Fruit fly (Drosophila melanogaster) whole organism, embryonic: ENCODE data around the gene CG7320.

ENCODE experiments used
- Ada2b ChIP-seq: fragments of 200-800 bp; sonication (Bioruptor generic); IDR thresholded peaks from 2 replicates; pipeline ENCODE4 v1.3.6; 2022; ENCODE audit warnings: missing biosample characterization, missing genetic modification characterization
- CG10959 ChIP-seq: fragments of 200-800 bp; sonication (Bioruptor generic); IDR thresholded peaks from 2 replicates; pipeline ENCODE4 v1.3.6; 2022; ENCODE audit warnings: missing biosample characterization, missing genetic modification characterization
- CG12299 ChIP-seq: fragments of 200-800 bp; sonication (Bioruptor generic); optimal IDR thresholded peaks from 2 replicates; lab custom pipeline; 2018; ENCODE audit warnings: missing biosample characterization, mild to moderate bottlenecking, missing genetic modification characterization
- CG14965 ChIP-seq: fragments of 200-800 bp; sonication (Bioruptor generic); optimal IDR thresholded peaks from 2 replicates; lab custom pipeline; 2016; ENCODE audit warnings: missing biosample characterization, missing genetic modification characterization, borderline replicate concordance
- CG15073 ChIP-seq: fragments of 200-800 bp; sonication (Bioruptor generic); optimal IDR thresholded peaks from 2 replicates; lab custom pipeline; 2016; ENCODE audit warnings: missing biosample characterization, missing genetic modification characterization
- CG1647 ChIP-seq: fragments of 200-800 bp; sonication (Bioruptor generic); optimal IDR thresholded peaks from 3 replicates; lab custom pipeline; 2016; ENCODE audit warnings: missing biosample characterization, missing genetic modification characterization
- CG16779 ChIP-seq: fragments of 200-800 bp; sonication (Bioruptor generic); IDR thresholded peaks from 2 replicates; pipeline ENCODE4 v1.3.6; 2022; ENCODE audit warnings: missing biosample characterization, missing genetic modification characterization
- CG16863 ChIP-seq: fragments of 200-800 bp; sonication (Bioruptor generic); optimal IDR thresholded peaks from 3 replicates; lab custom pipeline; 2016; ENCODE audit warnings: missing biosample characterization, missing genetic modification characterization
- CG17359 ChIP-seq: fragments of 200-800 bp; sonication (Bioruptor generic); optimal IDR thresholded peaks from 3 replicates; lab custom pipeline; 2018; ENCODE audit warnings: missing biosample characterization, mild to moderate bottlenecking, missing genetic modification characterization, moderate library complexity
- CG17912 ChIP-seq: fragments of 200-800 bp; sonication (Bioruptor generic); optimal IDR thresholded peaks from 2 replicates; lab custom pipeline; 2018; ENCODE audit warnings: missing biosample characterization, mild to moderate bottlenecking, missing genetic modification characterization
- CG1792 ChIP-seq: fragments of 200-800 bp; sonication (Bioruptor generic); optimal IDR thresholded peaks from 2 replicates; lab custom pipeline; 2016; ENCODE audit warnings: missing biosample characterization, missing genetic modification characterization
- CG18619 ChIP-seq: fragments of 200-800 bp; sonication (Bioruptor generic); optimal IDR thresholded peaks from 3 replicates; lab custom pipeline; 2017; ENCODE audit warnings: missing biosample characterization, mild to moderate bottlenecking, missing genetic modification characterization
- CG2116 ChIP-seq: fragments of 200-800 bp; sonication (Bioruptor generic); optimal IDR thresholded peaks from 3 replicates; lab custom pipeline; 2018; ENCODE audit warnings: missing biosample characterization, mild to moderate bottlenecking, missing genetic modification characterization
- CG3838 ChIP-seq: fragments of 200-800 bp; sonication (Bioruptor generic); optimal IDR thresholded peaks from 3 replicates; lab custom pipeline; 2016; ENCODE audit warnings: missing biosample characterization, missing genetic modification characterization
- CG42726 ChIP-seq: fragments of 200-800 bp; sonication (Bioruptor generic); IDR thresholded peaks from 2 replicates; pipeline ENCODE4 v1.3.6; 2022; ENCODE audit warnings: missing biosample characterization, missing genetic modification characterization; ENCODE audit not compliant: partially characterized antibody
- CG8924 ChIP-seq: fragments of 200-800 bp; optimal IDR thresholded peaks from 3 replicates; lab custom pipeline; 2019; ENCODE audit warnings: missing biosample characterization, mild to moderate bottlenecking, missing genetic modification characterization, moderate library complexity
- CkIIα-i1 ChIP-seq: fragments of 200-800 bp; sonication (Bioruptor generic); IDR thresholded peaks from 2 replicates; pipeline ENCODE4 v1.3.6; 2022; ENCODE audit warnings: missing biosample characterization, missing genetic modification characterization
- CoRest ChIP-seq: fragments of 200-800 bp; sonication (Bioruptor generic); optimal IDR thresholded peaks from 3 replicates; lab custom pipeline; 2018; ENCODE audit warnings: missing biosample characterization, mild to moderate bottlenecking, missing genetic modification characterization, moderate library complexity
- Dad ChIP-seq: fragments of 200-800 bp; sonication (Bioruptor generic); optimal IDR thresholded peaks from 3 replicates; lab custom pipeline; 2016; ENCODE audit warnings: missing biosample characterization, missing genetic modification characterization
- Dip2 ChIP-seq: fragments of 200-800 bp; sonication (Bioruptor generic); IDR thresholded peaks from 2 replicates; pipeline ENCODE4 v1.3.6; 2022; ENCODE audit warnings: missing biosample characterization, missing genetic modification characterization
- Dll ChIP-seq: fragments of 200-800 bp; sonication (Bioruptor generic); IDR thresholded peaks from 4 replicates; pipeline ENCODE4 v1.3.6; 2022; ENCODE audit warnings: missing biosample characterization, missing genetic modification characterization; ENCODE audit not compliant: partially characterized antibody
- Dref ChIP-seq: fragments of 200-800 bp; sonication (Bioruptor generic); IDR thresholded peaks from 2 replicates; pipeline ENCODE4 v1.3.6; 2022; ENCODE audit warnings: missing biosample characterization, missing genetic modification characterization
- Elba2 ChIP-seq: fragments of 200-800 bp; sonication (Bioruptor generic); optimal IDR thresholded peaks from 3 replicates; lab custom pipeline; 2016; ENCODE audit warnings: missing biosample characterization, missing genetic modification characterization
- Ets65A ChIP-seq: fragments of 200-800 bp; sonication (Bioruptor generic); peaks from one replicate; lab custom pipeline; 2016; ENCODE audit warnings: missing biosample characterization, missing genetic modification characterization
- Hand ChIP-seq: fragments of 200-800 bp; sonication (Bioruptor generic); optimal IDR thresholded peaks from 2 replicates; lab custom pipeline; 2017; ENCODE audit warnings: mild to moderate bottlenecking, missing biosample characterization, missing genetic modification reagents, missing genetic modification characterization
- Hey ChIP-seq: fragments of 200-800 bp; sonication (Bioruptor generic); optimal IDR thresholded peaks from 3 replicates; lab custom pipeline; 2018; ENCODE audit warnings: missing biosample characterization, mild to moderate bottlenecking, missing genetic modification characterization
- Hmx ChIP-seq: fragments of 200-800 bp; sonication (Bioruptor generic); optimal IDR thresholded peaks from 2 replicates; lab custom pipeline; 2016; ENCODE audit warnings: missing biosample characterization, missing genetic modification characterization
- Hr39 ChIP-seq: fragments of >200 bp; optimal IDR thresholded peaks from 2 replicates; lab custom pipeline; 2017
- Hr78 ChIP-seq, 2 experiments: fragments of 200-800 bp in 1 of 2; fragments of >200 bp in 1 of 2; sonication (Bioruptor generic) in 1 of 2; optimal IDR thresholded peaks; 2 replicates each; lab custom pipeline; 2017 to 2019; ENCODE audit warnings: missing biosample characterization in 2 of 2, missing genetic modification characterization in 2 of 2, mild to moderate bottlenecking in 1 of 2, moderate library complexity in 1 of 2
- Jarid2 ChIP-seq: fragments of 200-800 bp; sonication (Bioruptor generic); optimal IDR thresholded peaks from 3 replicates; lab custom pipeline; 2017; ENCODE audit warnings: mild to moderate bottlenecking, missing biosample characterization, missing genetic modification reagents, missing genetic modification characterization
- Rx ChIP-seq: fragments of 200-800 bp; sonication (Bioruptor generic); IDR thresholded peaks from 2 replicates; pipeline ENCODE4 v1.3.6; 2022; ENCODE audit warnings: missing biosample characterization, missing genetic modification characterization
- ab ChIP-seq: fragments of 200-800 bp; sonication (Bioruptor generic); optimal IDR thresholded peaks from 2 replicates; lab custom pipeline; 2016; ENCODE audit warnings: missing biosample characterization, missing genetic modification characterization
- bab2 ChIP-seq: fragments of 200-800 bp; sonication (Bioruptor generic); optimal IDR thresholded peaks from 2 replicates; lab custom pipeline; 2016; ENCODE audit warnings: missing biosample characterization, missing genetic modification characterization
- bowl ChIP-seq: fragments of 200-800 bp; sonication (Bioruptor generic); IDR thresholded peaks from 2 replicates; pipeline ENCODE4 v1.3.6; 2022; ENCODE audit warnings: missing biosample characterization, missing genetic modification characterization
- cato ChIP-seq: fragments of 200-800 bp; sonication (Bioruptor generic); optimal IDR thresholded peaks from 2 replicates; lab custom pipeline; 2016; ENCODE audit warnings: missing biosample characterization, missing genetic modification characterization, borderline replicate concordance
- croc ChIP-seq: fragments of 200-800 bp; sonication (Bioruptor generic); conservative IDR thresholded peaks from 3 replicates; pipeline ENCODE4 v1.3.6; 2022; ENCODE audit warnings: missing biosample characterization, missing genetic modification characterization
- cwo ChIP-seq: fragments of 200-800 bp; sonication (Bioruptor generic); optimal IDR thresholded peaks from 3 replicates; lab custom pipeline; 2017; ENCODE audit warnings: missing biosample characterization, missing genetic modification characterization, mild to moderate bottlenecking, moderate library complexity, missing genetic modification reagents
- da ChIP-seq: fragments of 200-800 bp; sonication (Bioruptor generic); optimal IDR thresholded peaks from 2 replicates; lab custom pipeline; 2016; ENCODE audit warnings: missing biosample characterization, missing genetic modification characterization
- dati ChIP-seq: fragments of 200-800 bp; sonication (Bioruptor generic); IDR thresholded peaks from 2 replicates; pipeline ENCODE4 v1.3.6; 2022; ENCODE audit warnings: missing biosample characterization, missing genetic modification characterization
- disco-r ChIP-seq: fragments of 200-800 bp; sonication (Bioruptor generic); optimal IDR thresholded peaks from 2 replicates; lab custom pipeline; 2016; ENCODE audit warnings: missing biosample characterization, missing genetic modification characterization
- fu2 ChIP-seq: fragments of 200-800 bp; sonication (Bioruptor generic); optimal IDR thresholded peaks from 2 replicates; lab custom pipeline; 2016; ENCODE audit warnings: missing biosample characterization, missing genetic modification characterization
- gcm2 ChIP-seq: fragments of 200-800 bp; sonication (Bioruptor generic); optimal IDR thresholded peaks from 2 replicates; lab custom pipeline; 2016; ENCODE audit warnings: missing biosample characterization, missing genetic modification characterization
- gfzf ChIP-seq: fragments of 200-800 bp; sonication (Bioruptor generic); optimal IDR thresholded peaks from 2 replicates; lab custom pipeline; 2016; ENCODE audit warnings: missing biosample characterization, mild to moderate bottlenecking, missing genetic modification characterization, moderate library complexity
- her ChIP-seq: fragments of 200-800 bp; sonication (Bioruptor generic); optimal IDR thresholded peaks from 2 replicates; lab custom pipeline; 2016; ENCODE audit warnings: missing biosample characterization, missing genetic modification characterization
- jigr1 ChIP-seq: fragments of 200-800 bp; sonication (Bioruptor generic); IDR thresholded peaks from 3 replicates; pipeline ENCODE4 v1.3.6; 2022; ENCODE audit warnings: missing biosample characterization, missing genetic modification characterization
- lola ChIP-seq, 3 experiments: fragments of >200 bp in 2 of 3; fragments of 200-800 bp in 1 of 3; sonication (Bioruptor generic) in 1 of 3; optimal IDR thresholded peaks; 2 replicates each; lab custom pipeline; 2017 to 2019; ENCODE audit warnings: missing biosample characterization in 3 of 3, missing genetic modification characterization in 3 of 3, mild to moderate bottlenecking in 1 of 3, moderate library complexity in 1 of 3
- peb ChIP-seq: fragments of 200-800 bp; sonication (Bioruptor generic); IDR thresholded peaks from 2 replicates; pipeline ENCODE4 v1.3.6; 2022; ENCODE audit warnings: missing biosample characterization, missing genetic modification characterization
- pita ChIP-seq: fragments of 200-800 bp; sonication (Bioruptor generic); optimal IDR thresholded peaks from 2 replicates; lab custom pipeline; 2017; ENCODE audit warnings: missing biosample characterization, mild to moderate bottlenecking, missing genetic modification characterization
- pnt ChIP-seq: fragments of 200-800 bp; sonication (Bioruptor generic); optimal IDR thresholded peaks from 3 replicates; lab custom pipeline; 2016; ENCODE audit warnings: missing biosample characterization, missing genetic modification characterization
- ro ChIP-seq: fragments of 200-800 bp; sonication (Bioruptor generic); IDR thresholded peaks from 2 replicates; pipeline ENCODE4 v1.3.6; 2022; ENCODE audit warnings: missing biosample characterization, missing genetic modification characterization
- sima ChIP-seq: fragments of 200-800 bp; sonication (Bioruptor generic); optimal IDR thresholded peaks from 2 replicates; lab custom pipeline; 2016; ENCODE audit warnings: missing biosample characterization, missing genetic modification characterization
- sqz ChIP-seq: fragments of 200-800 bp; sonication (Bioruptor generic); optimal IDR thresholded peaks from 3 replicates; lab custom pipeline; 2018; ENCODE audit warnings: missing biosample characterization, mild to moderate bottlenecking, missing genetic modification characterization
- vnd ChIP-seq: fragments of 200-800 bp; sonication (Bioruptor generic); IDR thresholded peaks from 3 replicates; pipeline ENCODE4 v1.3.6; 2022; ENCODE audit warnings: missing biosample characterization, missing genetic modification characterization; ENCODE audit not compliant: partially characterized antibody

Gene CG7320

DNA sequence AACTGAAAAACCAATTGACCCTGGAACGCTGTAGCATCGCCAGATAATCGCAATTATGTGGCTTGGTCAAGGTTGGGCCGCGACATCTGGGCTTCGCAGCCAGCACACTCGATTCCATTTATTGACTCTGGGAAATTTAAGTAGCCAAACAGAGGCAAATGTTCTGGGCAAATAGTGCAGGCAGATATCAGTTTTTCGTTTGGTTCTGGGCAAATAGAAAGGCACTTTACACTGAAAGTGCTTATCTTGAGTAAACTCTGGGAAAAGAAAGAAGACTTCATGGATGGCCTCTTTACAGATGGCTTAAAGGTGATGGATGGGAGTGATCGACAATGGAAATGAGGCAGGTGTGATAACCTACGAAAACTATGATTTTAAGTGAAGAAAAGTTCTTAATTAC lies 40.8 kb downstream of the CG7320 start (continued):
- TF ChIP-seq Dref (GFP tag; lab: Robert Waterston, UW) = no peak
- TF ChIP-seq CG2116 = peak; percentile 18
- no peak for TF ChIP-seq disco-r
- TF ChIP-seq CG14965 = no peak
- TF ChIP-seq CG12299 (tag; lab: Kevin White, UChicago) = no peak
- TF ChIP-seq CoRest (tag; lab: Kevin White, UChicago) = no peak
- no peak for TF ChIP-seq Dll (GFP tag; lab: Robert Waterston, UW)
- TF ChIP-seq Elba2 (GFP tag; lab: Kevin White, UChicago) = no peak
- no peak for TF ChIP-seq Jarid2
- TF ChIP-seq CG15073 (GFP tag; lab: Kevin White, UChicago) = no peak
- no peak for TF ChIP-seq Hey
- TF ChIP-seq CG18619 (GFP tag; lab: Kevin White, UChicago) = no peak
- TF ChIP-seq CG16779 (GFP tag; lab: Robert Waterston, UW) = no peak
- TF ChIP-seq fu2 (GFP tag; lab: Kevin White, UChicago) = no peak
- TF ChIP-seq cwo (GFP tag; lab: Kevin White, UChicago) = no peak
- no peak for TF ChIP-seq pita (GFP tag; lab: Kevin White, UChicago)
- TF ChIP-seq CG17912 = no peak
- TF ChIP-seq Hr78 (GFP tag; optimal IDR thresholded peaks at IDR 0.05; lab: Kevin White, UChicago) = no peak
- TF ChIP-seq CkIIα-i1 (GFP tag; lab: Robert Waterston, UW) = no peak
- no peak for TF ChIP-seq jigr1
- no peak for TF ChIP-seq da
- peak; percentile 40 for TF ChIP-seq CG8924
- peak; percentile 46; the same call in 1 of the 2 replicates for TF ChIP-seq CG10959 (GFP tag; lab: Robert Waterston, UW)
- TF ChIP-seq dati (GFP tag; lab: Robert Waterston, UW) = no peak
- no peak for TF ChIP-seq bab2 (GFP tag; lab: Kevin White, UChicago)
- TF ChIP-seq cato = no peak
- TF ChIP-seq sqz = peak; percentile 23
- TF ChIP-seq vnd (GFP tag; lab: Robert Waterston, UW) = no peak
- no peak for TF ChIP-seq CG3838
- TF ChIP-seq lola (GFP tag; optimal IDR thresholded peaks at IDR 0.05; lab: Kevin White, UChicago) = peak in 1 of 3 experiments; percentile 51
- TF ChIP-seq pnt (GFP tag; lab: Kevin White, UChicago) = no peak
- no peak for TF ChIP-seq Dad (GFP tag; lab: Kevin White, UChicago)
- no peak for TF ChIP-seq ro (GFP tag; lab: Robert Waterston, UW)
- TF ChIP-seq Hr39 (lab: Kevin White, UChicago) = no peak
- no peak for TF ChIP-seq Hmx (GFP tag; lab: Kevin White, UChicago)
- no peak for TF ChIP-seq croc (GFP tag; lab: Robert Waterston, UW)
- TF ChIP-seq ab (GFP tag; lab: Kevin White, UChicago) = no peak
- TF ChIP-seq CG17359 = no peak
- no peak for TF ChIP-seq Dip2
- no peak for TF ChIP-seq Hand (GFP tag; lab: Kevin White, UChicago)
- TF ChIP-seq CG1647 = no peak
- no peak for TF ChIP-seq sima
- TF ChIP-seq her (GFP tag; lab: Kevin White, UChicago) = no peak
- TF ChIP-seq Ada2b (GFP tag; lab: Robert Waterston, UW) = no peak
- TF ChIP-seq CG42726 (GFP tag; lab: Robert Waterston, UW) = no peak
- no peak for TF ChIP-seq peb (GFP tag; lab: Robert Waterston, UW)
- no peak for TF ChIP-seq CG16863 (GFP tag; lab: Kevin White, UChicago)
- TF ChIP-seq bowl (GFP tag; lab: Robert Waterston, UW) = no peak
- TF ChIP-seq Rx = no peak
- TF ChIP-seq gcm2 (GFP tag; lab: Kevin White, UChicago) = no peak
- no peak for TF ChIP-seq gfzf (GFP tag; lab: Kevin White, UChicago)
- no peak for TF ChIP-seq CG1792 (GFP tag; lab: Kevin White, UChicago)
- no peak for TF ChIP-seq Ets65A (GFP tag; lab: Kevin White, UChicago)
